Worm (Caenorhabditis elegans): Measurements from ENCODE around the gene sqst-1.

- TF ChIP-seq Y53F4B.3 (GFP tag; IDR thresholded peaks at IDR 0.05) = no peak
- no peak for TF ChIP-seq ztf-18 (tag; optimal IDR thresholded peaks at IDR 0.05)
- no peak for TF ChIP-seq let-526 (GFP tag; IDR thresholded peaks at IDR 0.05)
- no peak for TF ChIP-seq atf-7 (tag; optimal IDR thresholded peaks at IDR 0.05)
- no peak for TF ChIP-seq F33H1.4 (GFP tag; IDR thresholded peaks at IDR 0.05)
- TF ChIP-seq F10E7.11 (tag; optimal IDR thresholded peaks at IDR 0.05) = no peak
- no peak for TF ChIP-seq die-1 (tag; optimal IDR thresholded peaks at IDR 0.05)
- no peak for TF ChIP-seq nfya-1 (tag; optimal IDR thresholded peaks at IDR 0.05; ENCODE audit: borderline replicate concordance, insufficient read depth)
- TF ChIP-seq ama-1 (optimal IDR thresholded peaks at IDR 0.05) = no peak
- no peak for TF ChIP-seq ama-1 (GFP tag; optimal IDR thresholded peaks at IDR 0.05)
- TF ChIP-seq egrh-3 (GFP tag; IDR thresholded peaks at IDR 0.05) = no peak
- no peak for TF ChIP-seq mcd-1 (GFP tag; IDR thresholded peaks at IDR 0.05)
- no peak for TF ChIP-seq hrde-1 (tag; optimal IDR thresholded peaks at IDR 0.05; ENCODE audit: borderline replicate concordance)
- no peak for TF ChIP-seq pha-4 (tag; optimal IDR thresholded peaks at IDR 0.05)
These were observed 23.2 kb upstream of the sqst-1 start, which contains the start of the genes ZK617.26 and unc-22 for ce11 chrIV:12010859-12011258.
